Worm (Caenorhabditis elegans): ENCODE measurements around the gene nhr-177.

The nhr-177 gene

DNA sequence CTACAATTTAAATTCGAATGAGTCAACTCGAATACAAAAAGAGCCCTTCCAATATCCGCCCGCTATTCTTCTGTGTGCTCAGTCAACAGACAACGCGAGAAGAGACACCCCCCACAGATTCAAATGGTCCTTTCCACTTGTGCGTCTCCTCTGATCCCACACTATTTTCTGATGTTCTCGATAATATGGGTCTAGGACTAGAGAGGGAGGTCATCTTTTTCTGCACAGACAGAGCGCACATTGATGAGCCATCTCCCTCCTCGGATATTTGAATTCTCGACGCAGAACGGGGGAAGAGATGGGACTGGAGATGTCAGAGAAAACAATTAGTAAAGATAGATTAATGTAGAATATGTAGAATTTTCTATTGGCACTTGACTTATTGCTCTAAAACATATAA lies 39.4 kb upstream of the nhr-177 start:
- TF ChIP-seq F37B4.10 (GFP tag; IDR thresholded peaks at IDR 0.05) (no peak), nhr-80 (tag; optimal IDR thresholded peaks at IDR 0.05) (no peak), F55B11.4 (tag; optimal IDR thresholded peaks at IDR 0.05; ENCODE audit: borderline replicate concordance, insufficient read depth) (no peak), sea-2 (GFP tag; IDR thresholded peaks at IDR 0.05) (no peak), dpl-1 (GFP tag; optimal IDR thresholded peaks at IDR 0.05) (no peak), chd-7 (tag; optimal IDR thresholded peaks at IDR 0.05) (no peak)

DNA sequence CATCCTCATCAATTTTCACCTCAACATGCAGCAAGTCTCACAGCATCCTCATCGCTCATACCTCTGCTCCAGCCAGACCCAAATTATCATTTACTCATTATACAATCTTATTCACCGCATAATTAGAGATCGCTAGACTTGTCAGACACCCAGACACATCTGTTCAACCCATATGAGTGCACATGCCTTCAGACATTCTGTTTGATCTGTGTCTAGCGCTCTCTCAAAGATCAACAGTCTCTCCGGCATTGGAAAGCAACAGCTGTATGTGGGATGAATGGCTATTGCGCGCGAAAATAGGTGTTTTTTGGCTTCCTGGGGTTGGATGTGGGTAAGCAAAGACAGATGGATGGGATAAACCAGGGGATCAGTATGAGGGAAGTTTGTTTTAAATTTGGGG lies 37.5 kb upstream of the nhr-177 start:
- no peak for TF ChIP-seq Y56A3A.18 (GFP tag; IDR thresholded peaks at IDR 0.05)
- TF ChIP-seq bed-1 (GFP tag; IDR thresholded peaks at IDR 0.05) = no peak
- no peak for TF ChIP-seq sdz-38 (tag; optimal IDR thresholded peaks at IDR 0.05)
- no peak for TF ChIP-seq nhr-80 (tag; optimal IDR thresholded peaks at IDR 0.05)
- no peak for TF ChIP-seq egrh-3 (GFP tag; IDR thresholded peaks at IDR 0.05)
- TF ChIP-seq nfya-2 (GFP tag; IDR thresholded peaks at IDR 0.05) = no peak

DNA sequence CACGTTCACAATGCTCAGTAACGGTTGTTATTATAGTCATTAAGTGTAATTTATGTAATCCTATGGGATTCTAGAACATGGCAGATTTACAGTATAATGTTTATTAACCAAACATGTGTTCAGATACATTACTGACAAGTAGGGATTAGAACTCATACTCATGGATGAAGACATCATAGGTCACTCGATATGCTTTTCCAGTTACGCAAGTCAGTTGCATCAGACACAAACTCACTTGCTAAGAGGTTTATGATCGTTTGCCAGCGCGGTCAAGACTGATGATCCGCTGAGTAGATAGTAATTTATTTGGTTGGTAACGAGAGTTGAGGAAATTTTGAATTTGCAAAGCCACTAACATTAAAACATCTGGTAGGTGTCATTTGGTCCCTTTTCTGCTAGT lies 35.5 kb upstream of the nhr-177 start:
- TF ChIP-seq madf-10 (tag; optimal IDR thresholded peaks at IDR 0.05) (no peak), snpc-1.1 (tag; optimal IDR thresholded peaks at IDR 0.05; ENCODE audit: insufficient read depth) (no peak), nfyb-1 (GFP tag; IDR thresholded peaks at IDR 0.05) (no peak), cebp-1 (GFP tag; IDR thresholded peaks at IDR 0.05) (no peak), cebp-1 (tag; optimal IDR thresholded peaks at IDR 0.05) (no peak), F39B2.1 (GFP tag; IDR thresholded peaks at IDR 0.05) (no peak)

DNA sequence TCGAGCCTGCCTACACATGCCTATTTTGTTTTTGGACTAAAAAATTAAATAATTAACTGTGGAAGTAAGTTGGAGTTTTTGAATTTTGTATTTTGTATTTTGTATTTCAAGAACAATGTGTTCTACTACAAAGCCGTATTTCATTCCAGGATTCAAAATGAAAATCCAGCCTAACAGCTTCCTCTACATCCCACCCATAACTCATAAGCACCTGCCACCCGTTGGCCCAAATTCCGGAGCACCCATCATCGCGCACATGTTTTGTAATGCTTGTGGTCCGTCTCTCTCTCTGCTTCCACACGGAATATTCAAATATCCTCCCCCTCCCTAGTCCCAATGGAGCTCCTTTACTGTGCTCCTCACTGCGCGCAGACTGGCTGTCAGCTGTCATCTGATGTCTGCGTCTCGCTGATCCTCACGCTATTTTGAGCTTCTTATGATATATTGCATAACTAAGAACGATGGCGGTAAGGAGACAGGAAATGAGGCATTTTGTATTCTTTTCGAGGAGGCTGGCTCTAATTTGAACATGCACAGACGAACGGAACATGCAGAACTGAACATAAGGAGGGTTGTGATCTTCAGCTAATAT lies 34.5 kb upstream of the nhr-177 start:
- no peak for TF ChIP-seq ZK185.1 (tag; optimal IDR thresholded peaks at IDR 0.05; ENCODE audit: poor library complexity, severe bottlenecking)
- TF ChIP-seq gei-17 (GFP tag; optimal IDR thresholded peaks at IDR 0.05) = no peak
- no peak for TF ChIP-seq snpc-4 (GFP tag; optimal IDR thresholded peaks at IDR 0.05)
- TF ChIP-seq snpc-4 (tag; optimal IDR thresholded peaks at IDR 0.05) = no peak
- TF ChIP-seq bed-2 (GFP tag; IDR thresholded peaks at IDR 0.05) = no peak
- no peak for TF ChIP-seq nhr-80 (tag; optimal IDR thresholded peaks at IDR 0.05)
- no peak for TF ChIP-seq tbx-9 (tag; optimal IDR thresholded peaks at IDR 0.05; ENCODE audit: borderline replicate concordance)
- TF ChIP-seq F10E7.11 (tag; optimal IDR thresholded peaks at IDR 0.05) = no peak
- no peak for TF ChIP-seq aptf-2 (GFP tag; conservative IDR thresholded peaks at IDR 0.05)
- TF ChIP-seq hmg-1.2 (GFP tag; IDR thresholded peaks at IDR 0.05) = no peak
- no peak for TF ChIP-seq ztf-18 (tag; optimal IDR thresholded peaks at IDR 0.05)
- no peak for TF ChIP-seq F57C9.4 (tag; optimal IDR thresholded peaks at IDR 0.05)
- TF ChIP-seq ama-1 (optimal IDR thresholded peaks at IDR 0.05) = no peak
- no peak for TF ChIP-seq ama-1 (GFP tag; optimal IDR thresholded peaks at IDR 0.05)
- TF ChIP-seq egl-18 (GFP tag; IDR thresholded peaks at IDR 0.05) = no peak
- TF ChIP-seq attf-5 (GFP tag; optimal IDR thresholded peaks at IDR 0.05) = no peak
- TF ChIP-seq dpl-1 (GFP tag; optimal IDR thresholded peaks at IDR 0.05) = no peak
- TF ChIP-seq dpff-1 (tag; optimal IDR thresholded peaks at IDR 0.05) = no peak
- TF ChIP-seq madf-3 (GFP tag; IDR thresholded peaks at IDR 0.05) = no peak
- no peak for TF ChIP-seq mes-4 (tag; optimal IDR thresholded peaks at IDR 0.05)
- TF ChIP-seq chd-7 (tag; optimal IDR thresholded peaks at IDR 0.05) = no peak
- no peak for TF ChIP-seq nfya-2 (GFP tag; IDR thresholded peaks at IDR 0.05)
